Fruit fly (Drosophila melanogaster): ENCODE data around the gene Or13a.

The Or13a gene

DNA sequence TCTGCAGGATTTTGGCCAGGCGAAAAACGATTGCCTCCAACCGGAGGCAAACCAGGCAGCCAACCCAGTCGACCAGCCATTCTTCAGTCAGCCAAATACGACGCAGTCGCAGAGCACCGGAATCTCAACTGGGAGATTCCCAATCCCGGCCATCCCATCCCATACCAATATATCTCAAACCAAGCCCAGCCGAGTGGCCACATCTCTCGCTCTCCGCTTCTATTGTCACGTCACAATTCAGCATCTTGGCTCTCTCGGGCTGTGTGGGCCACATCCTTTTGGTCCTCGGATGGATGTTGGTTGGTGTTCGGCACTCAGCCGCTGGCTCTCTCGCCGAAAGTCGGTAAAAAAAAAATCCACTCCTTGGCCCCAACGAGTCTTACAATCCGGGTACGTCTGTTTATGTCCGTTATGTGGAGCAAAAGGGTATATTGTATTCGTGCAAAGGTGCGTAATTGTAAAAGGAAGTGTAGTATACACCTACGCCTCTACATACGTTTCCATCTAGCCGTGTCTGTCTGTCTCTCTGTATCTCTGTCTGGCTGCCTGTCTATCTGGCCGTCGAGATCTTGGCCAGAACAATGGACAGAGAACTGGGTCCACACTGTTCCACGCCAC is 959 bp upstream of the Or13a start, which contains the start of gene mmd:
Gene mmd, minus strand, starts transcription at position 3 of the 618 bp plus-strand sequence.
- peak; percentile 95 for TF ChIP-seq CG13894 (tag; optimal IDR thresholded peaks at IDR 0.05)
- TF ChIP-seq abd-A (tag; optimal IDR thresholded peaks at IDR 0.05), result peak; percentile 54
- TF ChIP-seq Trl (optimal IDR thresholded peaks at IDR 0.05), result peak; percentile 21 to 44
- no peak for TF ChIP-seq Trl (GFP tag; optimal IDR thresholded peaks at IDR 0.05)
- TF ChIP-seq Deaf1 (tag; optimal IDR thresholded peaks at IDR 0.05), result peak; percentile 89
- no peak for TF ChIP-seq esg (GFP tag; conservative IDR thresholded peaks at IDR 0.05)
- TF ChIP-seq CG32532 (GFP tag; IDR thresholded peaks at IDR 0.05), result 0 out of 2 replicates have a peak, but pooled peaks have one; percentile 20
- TF ChIP-seq ewg (GFP tag; optimal IDR thresholded peaks at IDR 0.05), result peak; percentile 56
- TF ChIP-seq CG4282 (GFP tag; optimal IDR thresholded peaks at IDR 0.05), result no peak
- no peak for TF ChIP-seq CG10462 (GFP tag; optimal IDR thresholded peaks at IDR 0.05)
- TF ChIP-seq Ets65A (GFP tag), result peak; percentile 68

DNA sequence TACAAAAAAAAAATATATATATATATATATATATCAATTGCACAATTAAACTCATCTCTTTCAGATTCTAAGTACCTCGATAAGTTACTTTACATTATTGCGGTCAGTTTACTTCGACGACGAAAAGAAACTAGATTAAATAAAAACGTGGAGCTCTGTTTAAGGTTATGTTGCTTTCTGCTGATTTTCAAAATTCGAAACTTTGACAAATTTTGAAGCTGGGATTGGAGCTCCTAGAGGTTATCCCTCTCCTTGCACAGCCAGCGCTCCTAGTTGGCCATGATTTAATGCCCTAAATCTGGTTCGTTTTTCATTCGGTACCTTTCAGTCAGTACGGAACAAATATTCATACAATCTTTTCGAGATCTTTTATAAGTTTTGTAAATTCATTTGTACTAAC is 2.3 kb downstream of the Or13a start, which contains the start of gene CG42766:
Gene CG42766, plus strand, starts transcription at position 301 of the 400 bp plus-strand sequence.
- TF ChIP-seq CG7786 (GFP tag; optimal IDR thresholded peaks at IDR 0.05), result no peak
- TF ChIP-seq ftz-f1 (GFP tag; optimal IDR thresholded peaks at IDR 0.05), result no peak
- TF ChIP-seq insv (GFP tag; optimal IDR thresholded peaks at IDR 0.05), result no peak
- no peak for TF ChIP-seq tio (GFP tag; optimal IDR thresholded peaks at IDR 0.05)
- TF ChIP-seq E2f2 (GFP tag; IDR thresholded peaks at IDR 0.05), result no peak
- no peak for TF ChIP-seq Fer1 (GFP tag; optimal IDR thresholded peaks at IDR 0.05)
- no peak for TF ChIP-seq abd-A (tag; optimal IDR thresholded peaks at IDR 0.05)
- no peak for TF ChIP-seq CG17912 (GFP tag; optimal IDR thresholded peaks at IDR 0.05)
- no peak for TF ChIP-seq CG2202 (tag; optimal IDR thresholded peaks at IDR 0.05)
- TF ChIP-seq bcd (GFP tag; optimal IDR thresholded peaks at IDR 0.05), result no peak
- no peak for TF ChIP-seq da (GFP tag; optimal IDR thresholded peaks at IDR 0.05)

DNA sequence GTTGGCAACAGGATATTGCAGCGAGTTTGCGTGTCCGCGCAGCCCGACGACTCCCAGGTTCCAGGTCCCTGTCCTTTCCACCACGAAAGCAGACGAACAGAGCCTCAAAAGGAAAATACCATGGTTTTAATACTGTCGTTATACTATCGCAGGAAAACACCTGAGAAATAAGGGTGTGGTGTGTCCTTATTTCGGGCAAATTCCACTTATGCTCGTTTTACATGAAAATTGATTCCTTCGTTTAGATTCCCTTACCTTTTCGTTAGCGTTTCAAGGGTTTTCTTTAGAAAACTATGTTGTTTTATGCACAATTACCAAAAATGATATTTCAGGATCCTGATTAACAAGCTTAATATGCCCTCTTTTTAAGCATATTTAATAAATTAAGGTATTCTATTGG is 8.6 kb downstream of the Or13a start, which contains the start of gene Cep164:
Gene Cep164, minus strand, starts transcription at position 101 of the 400 bp plus-strand sequence.
- no peak for TF ChIP-seq az2 (GFP tag; optimal IDR thresholded peaks at IDR 0.05)
- peak; percentile 6 for TF ChIP-seq gfzf (GFP tag; optimal IDR thresholded peaks at IDR 0.05)
- peak; percentile 22 for TF ChIP-seq Deaf1 (tag; optimal IDR thresholded peaks at IDR 0.05)
- TF ChIP-seq ssp (GFP tag; IDR thresholded peaks at IDR 0.05), result peak; percentile 42; the same call in 1 of the 2 replicates
- TF ChIP-seq ken (GFP tag; IDR thresholded peaks at IDR 0.05), result no peak
- TF ChIP-seq CG30403 (GFP tag; optimal IDR thresholded peaks at IDR 0.05), result no peak
- peak; percentile 15 for TF ChIP-seq pzg (GFP tag; optimal IDR thresholded peaks at IDR 0.05)
- peak; percentile 6 for TF ChIP-seq nom (GFP tag; optimal IDR thresholded peaks at IDR 0.05)
- TF ChIP-seq CG17802 (tag; optimal IDR thresholded peaks at IDR 0.05), result peak; percentile 55

DNA sequence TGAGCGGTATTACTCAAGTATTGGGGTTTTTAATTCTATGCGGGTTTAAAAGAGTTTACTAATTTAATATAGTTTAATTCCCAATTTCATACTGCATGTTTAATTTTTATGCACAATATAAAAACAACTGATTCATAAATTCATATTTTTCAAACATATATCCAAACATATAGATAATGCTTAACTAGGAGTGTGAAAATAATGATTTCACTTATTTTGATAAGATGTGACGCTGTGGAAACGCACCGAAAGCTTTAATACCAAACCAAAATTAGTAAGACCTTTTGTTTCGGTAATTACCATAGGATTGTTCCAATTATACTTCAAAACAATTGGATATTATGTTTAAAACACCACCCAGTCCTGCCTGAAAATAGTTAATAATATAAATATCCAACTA is 9.3 kb downstream of the Or13a start, which contains the start of gene Slc25A46a:
Gene Slc25A46a, plus strand, starts transcription at position 272 of the 400 bp plus-strand sequence.
- TF ChIP-seq E2f1 (GFP tag; IDR thresholded peaks at IDR 0.05) (no peak), HmgZ (tag; optimal IDR thresholded peaks at IDR 0.05) (no peak), ac (GFP tag; optimal IDR thresholded peaks at IDR 0.05) (no peak), CoRest (tag; optimal IDR thresholded peaks at IDR 0.05) (peak; percentile 20), nmo (GFP tag; optimal IDR thresholded peaks at IDR 0.05) (peak; percentile 19), gfzf (GFP tag; optimal IDR thresholded peaks at IDR 0.05) (peak; percentile 64), Med (GFP tag) (peak; percentile 4), CG12236 (GFP tag; optimal IDR thresholded peaks at IDR 0.05) (no peak), Fer3 (tag; optimal IDR thresholded peaks at IDR 0.05) (peak; percentile 4), dpn (GFP tag; optimal IDR thresholded peaks at IDR 0.05) (no peak), sd (tag; optimal IDR thresholded peaks at IDR 0.05) (no peak), CG2116 (GFP tag; optimal IDR thresholded peaks at IDR 0.05) (no peak), sens (GFP tag) (peak; percentile 47), CTCF (GFP tag; optimal IDR thresholded peaks at IDR 0.05) (no peak), YL-1 (GFP tag; optimal IDR thresholded peaks at IDR 0.05) (no peak), tx (GFP tag; optimal IDR thresholded peaks at IDR 0.05) (no peak), Jarid2 (GFP tag; optimal IDR thresholded peaks at IDR 0.05) (no peak), gsb-n (tag; optimal IDR thresholded peaks at IDR 0.05) (no peak), CG18011 (GFP tag; optimal IDR thresholded peaks at IDR 0.05) (no peak), usp (GFP tag; optimal IDR thresholded peaks at IDR 0.05) (no peak)

Measured in whole organism, embryonic.